Worm (Caenorhabditis elegans) whole organism, L1 larva: Measurements from ENCODE around the gene sem-5.

Source experiments
- aly-2 ChIP-seq: fragments of 150-350 bp; optimal IDR thresholded peaks from 2 replicates; lab custom pipeline; 2014; ENCODE audit warnings: missing biosample characterization, missing genetic modification characterization
- ceh-82 ChIP-seq, 3 experiments: fragments of 150-350 bp in 1 of 3; sonication (generic microtip) in 2 of 3; optimal IDR thresholded peaks; 2 replicates each; lab custom pipeline; 2014 to 2017; ENCODE audit warnings: missing biosample characterization in 3 of 3, missing genetic modification characterization in 3 of 3
- lin-13 ChIP-seq: fragments of 150-350 bp; optimal IDR thresholded peaks from 2 replicates; lab custom pipeline; 2014; ENCODE audit warnings: missing biosample characterization, missing genetic modification reagents, missing genetic modification characterization
- mep-1 ChIP-seq: fragments of 150-350 bp; optimal IDR thresholded peaks from 2 replicates; lab custom pipeline; 2014; ENCODE audit warnings: missing biosample characterization, missing genetic modification characterization
- nhr-11 ChIP-seq: fragments of 150-350 bp; optimal IDR thresholded peaks from 2 replicates; lab custom pipeline; 2014; ENCODE audit warnings: missing biosample characterization, missing genetic modification characterization
- nhr-12 ChIP-seq: sonication (generic microtip); optimal IDR thresholded peaks from 2 replicates; lab custom pipeline; 2017; ENCODE audit warnings: missing biosample characterization, missing genetic modification characterization
- zip-4 ChIP-seq: fragments of 200-800 bp; sonication (Bioruptor generic); optimal IDR thresholded peaks from 2 replicates; lab custom pipeline; 2018; ENCODE audit warnings: mild to moderate bottlenecking, missing genetic modification characterization, moderate library complexity, missing compliant biosample characterization

DNA sequence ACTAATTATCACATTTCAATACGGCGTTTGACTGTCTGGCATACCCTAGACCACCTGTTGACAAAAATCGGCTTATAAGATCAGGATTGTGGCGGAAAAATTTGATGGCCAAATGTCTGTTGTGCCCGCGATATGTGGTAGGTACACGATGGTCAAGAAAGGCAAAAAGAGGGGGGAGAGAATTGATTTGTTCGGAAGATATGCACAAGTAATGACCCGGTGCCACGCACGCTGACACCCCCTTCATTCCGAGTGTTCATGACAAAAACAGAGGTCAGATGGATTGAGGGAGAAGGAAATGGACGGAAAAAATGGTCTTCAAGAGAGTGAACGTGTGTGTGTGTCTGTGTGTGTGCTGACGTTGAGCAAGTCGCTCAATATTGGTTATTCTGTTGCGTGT is 3.9 kb upstream of the sem-5 start:
- TF ChIP-seq lin-13 (GFP tag; lab: Kevin White, UChicago), result no peak
- TF ChIP-seq nhr-11 (tag; lab: Kevin White, UChicago), result no peak
- no peak for TF ChIP-seq zip-4
- TF ChIP-seq ceh-82 (tag; optimal IDR thresholded peaks at IDR 0.05; lab: Kevin White, UChicago), result no peak
- TF ChIP-seq nhr-12 (tag; lab: Kevin White, UChicago), result no peak
- TF ChIP-seq mep-1 (tag; lab: Kevin White, UChicago), result peak; percentile 34
- TF ChIP-seq aly-2 (tag; lab: Kevin White, UChicago), result no peak
